Worm (Caenorhabditis elegans): ENCODE data around the gene C32B5.7.
"Not testable (repeated sequence)": the region's sequence is repeated elsewhere in the genome, so short reads cannot be mapped to it uniquely, and the experiment has no call there.

C32B5.7 gene

ce11 chrII:1001351-1001750 lies 41.0 kb downstream of the C32B5.7 start, which contains the start of the genes fbxb-30 and F45D11.5:
Gene fbxb-30 (minus strand): TSS chrII:1001451.
Gene F45D11.5 (plus strand): TSS chrII:1001702.
- TF ChIP-seq mbf-1 (tag; optimal IDR thresholded peaks at IDR 0.05) = no peak
- no peak for TF ChIP-seq dmd-4 (tag; optimal IDR thresholded peaks at IDR 0.05)
- TF ChIP-seq zag-1 (tag; optimal IDR thresholded peaks at IDR 0.05) = no peak
- TF ChIP-seq nhr-77 (tag; optimal IDR thresholded peaks at IDR 0.05) = no peak
- no peak for TF ChIP-seq elt-1 (tag; optimal IDR thresholded peaks at IDR 0.05)
- TF ChIP-seq sem-4 (tag; optimal IDR thresholded peaks at IDR 0.05) = no peak
- no peak for TF ChIP-seq ztf-11 (tag; optimal IDR thresholded peaks at IDR 0.05)
- TF ChIP-seq skn-1 (tag; optimal IDR thresholded peaks at IDR 0.05) = no peak
- TF ChIP-seq peb-1 (tag; optimal IDR thresholded peaks at IDR 0.05) = no peak
- TF ChIP-seq crh-2 (tag; optimal IDR thresholded peaks at IDR 0.05) = no peak
- TF ChIP-seq ztf-1 (GFP tag; conservative IDR thresholded peaks at IDR 0.05) = no peak

ce11 chrII:1006375-1006774 lies 46.0 kb downstream of the C32B5.7 start, which contains the start of gene F45D11.14:
Gene F45D11.14 (minus strand): TSS chrII:1006475.
- not testable (repeated sequence) for TF ChIP-seq nhr-21, peb-1, ztf-4 (tag; optimal IDR thresholded peaks at IDR 0.05)
